In genomic region chrIV:5964286-5964685, ce11 we compare ENCODE assay signal across 7 worm cellular contexts.
TF ChIP-seq lines count a peak whose summit lies in the region.

No protein-coding gene starts in this region.

TF ChIP-seq in whole organism, L1 larva, 84 proteins besides CTCF, POLR2A, EP300 and RAD21:
- peak; percentile 22 for TF ChIP-seq nhr-85 (tag; lab: Kevin White, UChicago)
- TF ChIP-seq rnt-1 (tag; optimal IDR thresholded peaks at IDR 0.05; lab: Kevin White, UChicago) = no peak

TF ChIP-seq in whole organism, L3 larva, 47 proteins besides CTCF, POLR2A, EP300 and RAD21:
- TF ChIP-seq ceh-9 (tag; optimal IDR thresholded peaks at IDR 0.05; lab: Kevin White, UChicago) (no peak), lin-39 (tag; optimal IDR thresholded peaks at IDR 0.05; lab: Kevin White, UChicago) (peak; percentile 61)

TF ChIP-seq in whole organism, L4 larva, 104 proteins besides CTCF, POLR2A, EP300 and RAD21:
- TF ChIP-seq nhr-237 (tag; optimal IDR thresholded peaks at IDR 0.05; lab: Kevin White, UChicago) (no peak), jun-1 (tag; optimal IDR thresholded peaks at IDR 0.05; lab: Kevin White, UChicago) (no peak), php-3 (GFP tag; IDR thresholded peaks at IDR 0.05; lab: Robert Waterston, UW) (no peak), spr-3 (GFP tag; optimal IDR thresholded peaks at IDR 0.05; lab: Kevin White, UChicago) (no peak), zip-2 (tag; optimal IDR thresholded peaks at IDR 0.05; lab: Kevin White, UChicago) (no peak), F26F4.8 (GFP tag; conservative IDR thresholded peaks at IDR 0.05; lab: Robert Waterston, UW) (no peak), daf-19 (GFP tag; conservative IDR thresholded peaks at IDR 0.05; lab: Robert Waterston, UW) (0 out of 2 replicates have a peak, but pooled peaks have one; percentile 23), lin-29 (GFP tag; IDR thresholded peaks at IDR 0.05; lab: Robert Waterston, UW) (no peak)
TF ChIP-seq in whole organism, L4 larva: peak in this region for 1.

TF ChIP-seq in whole organism, early embryonic, 17 proteins besides CTCF, POLR2A, EP300 and RAD21:
- TF ChIP-seq hmg-4 (GFP tag; optimal IDR thresholded peaks at IDR 0.05; lab: Kevin White, UChicago) = peak; percentile 21
- TF ChIP-seq ceh-13 (GFP tag; optimal IDR thresholded peaks at IDR 0.05; lab: Kevin White, UChicago) = no peak

TF ChIP-seq in whole organism, late embryonic, 69 proteins besides CTCF, POLR2A, EP300 and RAD21:
- peak; percentile 80 for TF ChIP-seq unc-55 (GFP tag; optimal IDR thresholded peaks at IDR 0.05; lab: Kevin White, UChicago)
- no peak for TF ChIP-seq ceh-2 (tag; optimal IDR thresholded peaks at IDR 0.05; lab: Kevin White, UChicago)
- peak; percentile 39 for TF ChIP-seq ceh-34 (tag; optimal IDR thresholded peaks at IDR 0.05; lab: Kevin White, UChicago)

TF ChIP-seq in whole organism, mixed stage, embryonic, 35 proteins besides CTCF, POLR2A, EP300 and RAD21:
- no peak for TF ChIP-seq tbx-8 (GFP tag; optimal IDR thresholded peaks at IDR 0.05; lab: Kevin White, UChicago)
- no peak for TF ChIP-seq lsy-2 (tag; optimal IDR thresholded peaks at IDR 0.05; lab: Kevin White, UChicago)
- TF ChIP-seq elt-1 (tag; optimal IDR thresholded peaks at IDR 0.05; lab: Kevin White, UChicago; ENCODE audit: borderline replicate concordance, insufficient read depth) = no peak
- no peak for TF ChIP-seq flh-1 (GFP tag; optimal IDR thresholded peaks at IDR 0.05; lab: Kevin White, UChicago)
- no peak for TF ChIP-seq bed-3 (GFP tag; optimal IDR thresholded peaks at IDR 0.05; lab: Kevin White, UChicago)
- TF ChIP-seq lin-32 (GFP tag; optimal IDR thresholded peaks at IDR 0.05; lab: Kevin White, UChicago) = no peak
- no peak for TF ChIP-seq ceh-43 (GFP tag; optimal IDR thresholded peaks at IDR 0.05; lab: Kevin White, UChicago)
- TF ChIP-seq ham-2 (GFP tag; optimal IDR thresholded peaks at IDR 0.05; lab: Kevin White, UChicago) = no peak
- TF ChIP-seq nhr-237 (tag; optimal IDR thresholded peaks at IDR 0.05; lab: Kevin White, UChicago) = no peak
- TF ChIP-seq snpc-4 (tag; optimal IDR thresholded peaks at IDR 0.05; lab: Kevin White, UChicago) = no peak
- peak; percentile 28 for TF ChIP-seq ceh-39 (tag; optimal IDR thresholded peaks at IDR 0.05; lab: Kevin White, UChicago)
- no peak for TF ChIP-seq blmp-1 (tag; optimal IDR thresholded peaks at IDR 0.05; lab: Kevin White, UChicago)
- peak; percentile 62 for TF ChIP-seq unc-62 (GFP tag; optimal IDR thresholded peaks at IDR 0.05; lab: Kevin White, UChicago)
- no peak for TF ChIP-seq unc-39 (tag; optimal IDR thresholded peaks at IDR 0.05; lab: Kevin White, UChicago)
- TF ChIP-seq drap-1 (GFP tag; optimal IDR thresholded peaks at IDR 0.05; lab: Kevin White, UChicago) = no peak
- no peak for TF ChIP-seq pha-4 (tag; optimal IDR thresholded peaks at IDR 0.05; lab: Kevin White, UChicago)
- TF ChIP-seq ces-1 (GFP tag; optimal IDR thresholded peaks at IDR 0.05; lab: Kevin White, UChicago) = no peak
- no peak for TF ChIP-seq mab-5 (tag; optimal IDR thresholded peaks at IDR 0.05; lab: Kevin White, UChicago)
- TF ChIP-seq hlh-1 (tag; optimal IDR thresholded peaks at IDR 0.05; lab: Kevin White, UChicago) = peak; percentile 62
- no peak for TF ChIP-seq ztf-11 (tag; optimal IDR thresholded peaks at IDR 0.05; lab: Kevin White, UChicago)
- TF ChIP-seq nhr-76 (tag; optimal IDR thresholded peaks at IDR 0.05; lab: Kevin White, UChicago) = no peak
- no peak for TF ChIP-seq sptf-1 (tag; optimal IDR thresholded peaks at IDR 0.05; lab: Kevin White, UChicago)
- TF ChIP-seq sem-2 (GFP tag; optimal IDR thresholded peaks at IDR 0.05; lab: Kevin White, UChicago) = no peak
- no peak for TF ChIP-seq cnd-1 (tag; optimal IDR thresholded peaks at IDR 0.05; lab: Kevin White, UChicago)
- no peak for TF ChIP-seq nhr-28 (tag; optimal IDR thresholded peaks at IDR 0.05; lab: Kevin White, UChicago)
- TF ChIP-seq unc-120 (tag; optimal IDR thresholded peaks at IDR 0.05; lab: Kevin White, UChicago; ENCODE audit: poor library complexity, severe bottlenecking) = no peak
- no peak for TF ChIP-seq nhr-12 (tag; optimal IDR thresholded peaks at IDR 0.05; lab: Kevin White, UChicago)
- no peak for TF ChIP-seq mls-2 (tag; optimal IDR thresholded peaks at IDR 0.05; lab: Kevin White, UChicago)
- TF ChIP-seq M03D4.4 (tag; optimal IDR thresholded peaks at IDR 0.05; lab: Kevin White, UChicago) = no peak
- no peak for TF ChIP-seq mep-1 (tag; optimal IDR thresholded peaks at IDR 0.05; lab: Kevin White, UChicago)
- TF ChIP-seq nhr-2 (tag; optimal IDR thresholded peaks at IDR 0.05; lab: Kevin White, UChicago) = peak; percentile 21
- TF ChIP-seq ceh-83 (GFP tag; optimal IDR thresholded peaks at IDR 0.05; lab: Kevin White, UChicago) = no peak
- TF ChIP-seq lin-13 (tag; optimal IDR thresholded peaks at IDR 0.05; lab: Kevin White, UChicago) = no peak
- TF ChIP-seq elt-3 (tag; optimal IDR thresholded peaks at IDR 0.05; lab: Kevin White, UChicago) = no peak
TF ChIP-seq in whole organism, mixed stage, embryonic: peak in this region for 4.

TF ChIP-seq in whole organism, young adult, 124 proteins besides CTCF, POLR2A, EP300 and RAD21:
- TF ChIP-seq madf-10 (tag; optimal IDR thresholded peaks at IDR 0.05; lab: Kevin White, UChicago) = no peak
- 0 out of 2 replicates have a peak, but pooled peaks have one; percentile 26 for TF ChIP-seq ztf-6 (GFP tag; IDR thresholded peaks at IDR 0.05; lab: Robert Waterston, UW)
